Worm (Caenorhabditis elegans) whole organism, young adult: ENCODE measurements around the gene srh-172.
"Not testable (repeated sequence)": the region's sequence is repeated elsewhere in the genome, so short reads cannot be mapped to it uniquely, and the experiment has no call there.

ENCODE experiments used
- B0019.2 ChIP-seq: fragments of 200-800 bp; sonication (Bioruptor generic); conservative IDR thresholded peaks from 2 replicates; pipeline ENCODE4 v1.3.6; 2022; ENCODE audit warnings: missing genetic modification reagents, missing genetic modification characterization, missing compliant biosample characterization
- F23B12.7 ChIP-seq: sonication (generic microtip); optimal IDR thresholded peaks from 2 replicates; lab custom pipeline; 2017; ENCODE audit warnings: missing genetic modification characterization, mild to moderate bottlenecking, missing compliant biosample characterization, antibody characterized with exemption, moderate library complexity; ENCODE audit not compliant: insufficient read depth
- F57C9.4 ChIP-seq: sonication (generic microtip); optimal IDR thresholded peaks from 2 replicates; lab custom pipeline; 2017; ENCODE audit warnings: mild to moderate bottlenecking, missing genetic modification characterization, missing compliant biosample characterization
- K11D2.4 ChIP-seq: fragments of 200-800 bp; sonication (Bioruptor generic); IDR thresholded peaks from 2 replicates; pipeline ENCODE4 v1.3.6; 2022; ENCODE audit warnings: missing genetic modification reagents, missing genetic modification characterization, missing compliant biosample characterization
- K12H6.12 ChIP-seq: fragments of 200-800 bp; sonication (Bioruptor generic); optimal IDR thresholded peaks from 2 replicates; lab custom pipeline; 2018; ENCODE audit warnings: mild to moderate bottlenecking, missing genetic modification characterization, missing compliant biosample characterization
- Y79H2A.3 ChIP-seq: fragments of 200-800 bp; sonication (Bioruptor generic); conservative IDR thresholded peaks from 2 replicates; pipeline ENCODE4 v1.3.6; 2022; ENCODE audit warnings: missing genetic modification reagents, missing genetic modification characterization, missing compliant biosample characterization
- ccch-3 ChIP-seq: fragments of 200-800 bp; sonication (Bioruptor generic); optimal IDR thresholded peaks from 2 replicates; lab custom pipeline; 2018; ENCODE audit warnings: mild to moderate bottlenecking, missing genetic modification characterization, missing compliant biosample characterization
- cebp-1 ChIP-seq, 2 experiments: fragments of 200-800 bp in 1 of 2; sonication (Bioruptor generic) in 1 of 2; sonication (generic microtip) in 1 of 2; IDR thresholded peaks in 1 of 2; optimal IDR thresholded peaks in 1 of 2; 2 replicates each; pipeline versions ENCODE4 v1.3.6 to Lab custom; 2017 to 2022; ENCODE audit warnings: missing compliant biosample characterization in 2 of 2, missing genetic modification characterization in 2 of 2, mild to moderate bottlenecking in 1 of 2, missing genetic modification reagents in 1 of 2, moderate library complexity in 1 of 2
- cebp-2 ChIP-seq: fragments of 200-800 bp; sonication (Bioruptor generic); IDR thresholded peaks from 2 replicates; pipeline ENCODE4 v1.3.6; 2022; ENCODE audit warnings: missing genetic modification characterization, missing compliant biosample characterization
- ceh-58 ChIP-seq: fragments of 200-800 bp; sonication (Bioruptor generic); IDR thresholded peaks from 2 replicates; pipeline ENCODE4 v1.3.6; 2022; ENCODE audit warnings: missing genetic modification characterization, missing compliant biosample characterization
- ceh-79 ChIP-seq: sonication (generic microtip); optimal IDR thresholded peaks from 2 replicates; lab custom pipeline; 2017; ENCODE audit warnings: mild to moderate bottlenecking, missing genetic modification characterization, missing compliant biosample characterization
- die-1 ChIP-seq: sonication (generic microtip); optimal IDR thresholded peaks from 2 replicates; lab custom pipeline; 2016; ENCODE audit warnings: missing genotype, mild to moderate bottlenecking, missing genetic modification characterization, missing compliant biosample characterization
- dpff-1 ChIP-seq: sonication (generic microtip); optimal IDR thresholded peaks from 2 replicates; lab custom pipeline; 2017; ENCODE audit warnings: mild to moderate bottlenecking, missing genetic modification characterization, missing compliant biosample characterization
- egl-18 ChIP-seq: fragments of 200-800 bp; sonication (Bioruptor generic); IDR thresholded peaks from 2 replicates; pipeline ENCODE4 v1.3.6; 2022; ENCODE audit warnings: missing genetic modification reagents, missing genetic modification characterization, missing compliant biosample characterization
- egl-44 ChIP-seq: fragments of 200-800 bp; sonication (Bioruptor generic); IDR thresholded peaks from 2 replicates; pipeline ENCODE4 v1.3.6; 2022; ENCODE audit warnings: missing genetic modification reagents, missing genetic modification characterization, missing compliant biosample characterization
- egrh-3 ChIP-seq: fragments of 200-800 bp; sonication (Bioruptor generic); IDR thresholded peaks from 2 replicates; pipeline ENCODE4 v1.3.6; 2022; ENCODE audit warnings: missing genetic modification reagents, missing genetic modification characterization, missing compliant biosample characterization
- fkh-3 ChIP-seq: sonication (generic microtip); optimal IDR thresholded peaks from 2 replicates; lab custom pipeline; 2016; ENCODE audit warnings: mild to moderate bottlenecking, missing genetic modification characterization, missing compliant biosample characterization
- hmg-20 ChIP-seq: fragments of 200-800 bp; sonication (Bioruptor generic); IDR thresholded peaks from 2 replicates; pipeline ENCODE4 v1.3.6; 2022; ENCODE audit warnings: missing genetic modification reagents, missing genetic modification characterization, missing compliant biosample characterization
- hrde-1 ChIP-seq: sonication (generic microtip); optimal IDR thresholded peaks from 2 replicates; lab custom pipeline; 2016; ENCODE audit warnings: missing genetic modification characterization, mild to moderate bottlenecking, missing compliant biosample characterization, moderate library complexity, missing genotype, missing genetic modification reagents, borderline replicate concordance
- lag-1 ChIP-seq: fragments of 200-800 bp; sonication (Bioruptor generic); IDR thresholded peaks from 2 replicates; pipeline ENCODE4 v1.3.6; 2022; ENCODE audit warnings: missing genetic modification reagents, missing genetic modification characterization, missing compliant biosample characterization
- lsl-1 ChIP-seq: fragments of 200-800 bp; sonication (Bioruptor generic); optimal IDR thresholded peaks from 2 replicates; lab custom pipeline; 2018; ENCODE audit warnings: mild to moderate bottlenecking, missing genetic modification characterization, moderate library complexity, missing compliant biosample characterization
- madf-10 ChIP-seq: sonication (generic microtip); optimal IDR thresholded peaks from 2 replicates; lab custom pipeline; 2016; ENCODE audit warnings: mild to moderate bottlenecking, missing genetic modification characterization, missing compliant biosample characterization
- mes-4 ChIP-seq: sonication (generic microtip); optimal IDR thresholded peaks from 2 replicates; lab custom pipeline; 2016; ENCODE audit warnings: missing genotype, missing genetic modification characterization, missing compliant biosample characterization
- mxl-1 ChIP-seq: sonication (generic microtip); optimal IDR thresholded peaks from 2 replicates; lab custom pipeline; 2016; ENCODE audit warnings: missing genetic modification characterization, missing compliant biosample characterization
- nfya-1 ChIP-seq: sonication (generic microtip); optimal IDR thresholded peaks from 2 replicates; lab custom pipeline; 2017; ENCODE audit warnings: antibody characterized with exemption, missing compliant biosample characterization, missing genetic modification characterization, borderline replicate concordance; ENCODE audit not compliant: insufficient read depth
- nfyb-1 ChIP-seq: fragments of 200-800 bp; sonication (Bioruptor generic); IDR thresholded peaks from 2 replicates; pipeline ENCODE4 v1.3.6; 2022; ENCODE audit warnings: missing genetic modification reagents, missing genetic modification characterization, missing compliant biosample characterization
- nhr-120 ChIP-seq: fragments of 200-800 bp; sonication (Bioruptor generic); IDR thresholded peaks from 2 replicates; pipeline ENCODE4 v1.3.6; 2022; ENCODE audit warnings: missing genetic modification characterization, missing compliant biosample characterization
- nhr-90 ChIP-seq: sonication (generic microtip); optimal IDR thresholded peaks from 2 replicates; lab custom pipeline; 2016; ENCODE audit warnings: missing genotype, mild to moderate bottlenecking, missing genetic modification characterization, missing compliant biosample characterization
- rcor-1 ChIP-seq: fragments of 200-800 bp; sonication (Bioruptor generic); IDR thresholded peaks from 2 replicates; pipeline ENCODE4 v1.3.6; 2022; ENCODE audit warnings: missing genetic modification reagents, missing genetic modification characterization, missing compliant biosample characterization
- rpc-1 ChIP-seq, 2 experiments: fragments of 150-350 bp in 1 of 2; sonication (generic microtip) in 1 of 2; optimal IDR thresholded peaks; 2 replicates each; lab custom pipeline; 2014 to 2018; ENCODE audit warnings: missing biosample characterization in 1 of 2, missing genetic modification characterization in 1 of 2, missing genetic modification reagents in 1 of 2, missing genotype in 1 of 2
- sea-2 ChIP-seq: fragments of 200-800 bp; sonication (Bioruptor generic); IDR thresholded peaks from 2 replicates; pipeline ENCODE4 v1.3.6; 2022; ENCODE audit warnings: missing genetic modification characterization, missing compliant biosample characterization
- snpc-3.4 ChIP-seq: sonication (generic microtip); optimal IDR thresholded peaks from 2 replicates; lab custom pipeline; 2017; ENCODE audit warnings: missing genetic modification characterization, mild to moderate bottlenecking, missing compliant biosample characterization, antibody characterized with exemption, moderate library complexity, missing genotype, missing genetic modification reagents
- unc-62 ChIP-seq: fragments of 150-350 bp; optimal IDR thresholded peaks from 2 replicates; lab custom pipeline; 2014; ENCODE audit warnings: missing biosample characterization, missing genetic modification reagents, missing genetic modification characterization
- xnd-1 ChIP-seq: sonication (generic microtip); optimal IDR thresholded peaks from 2 replicates; lab custom pipeline; 2016; ENCODE audit warnings: missing genotype, missing genetic modification reagents, missing genetic modification characterization, missing compliant biosample characterization
- zim-3 ChIP-seq: sonication (generic microtip); optimal IDR thresholded peaks from 2 replicates; lab custom pipeline; 2017; ENCODE audit warnings: mild to moderate bottlenecking, missing genetic modification characterization, moderate library complexity, missing compliant biosample characterization
- ztf-26 ChIP-seq: sonication (generic microtip); optimal IDR thresholded peaks from 2 replicates; lab custom pipeline; 2017; ENCODE audit warnings: missing genetic modification characterization, missing compliant biosample characterization

srh-172 gene

ce11 chrV:19934223-19934622 lies 24.6 kb upstream of the srh-172 start, which contains the start of gene algn-7:
TSS of gene algn-7 (minus strand) at chrV:19934323.
- no peak for TF ChIP-seq nhr-120 (GFP tag; lab: Robert Waterston, UW)
- TF ChIP-seq mxl-1, result no peak
- no peak for TF ChIP-seq F23B12.7 (tag; lab: Kevin White, UChicago)
- no peak for TF ChIP-seq ccch-3
- TF ChIP-seq unc-62 (GFP tag; lab: Kevin White, UChicago), result no peak
- TF ChIP-seq egl-18, result no peak
- no peak for TF ChIP-seq hmg-20 (GFP tag; lab: Robert Waterston, UW)
- TF ChIP-seq K12H6.12 (tag; lab: Kevin White, UChicago), result no peak
- TF ChIP-seq lsl-1, result peak; percentile 8

ce11 chrV:19936945-19937344 lies 21.9 kb upstream of the srh-172 start:
- TF ChIP-seq ztf-26 (no peak), F57C9.4 (tag; lab: Kevin White, UChicago) (no peak), nfyb-1 (GFP tag; lab: Robert Waterston, UW) (no peak), snpc-3.4 (tag; lab: Kevin White, UChicago) (no peak), zim-3 (tag; lab: Kevin White, UChicago) (no peak), ceh-79 (tag; lab: Kevin White, UChicago) (no peak)

ce11 chrV:19946529-19946928 lies 12.3 kb upstream of the srh-172 start, which contains the start of gene dhs-24:
TSS of gene dhs-24 (minus strand) at chrV:19946629.
- no peak for TF ChIP-seq rpc-1 (optimal IDR thresholded peaks at IDR 0.05; lab: Kevin White, UChicago)
- TF ChIP-seq rpc-1 (tag; optimal IDR thresholded peaks at IDR 0.05; lab: Kevin White, UChicago), result no peak
- 0 out of 2 replicates have a peak, but pooled peaks have one; percentile 33 for TF ChIP-seq ceh-58
- no peak for TF ChIP-seq die-1 (tag; lab: Kevin White, UChicago)
- no peak for TF ChIP-seq fkh-3 (tag; lab: Kevin White, UChicago)
- TF ChIP-seq F57C9.4 (tag; lab: Kevin White, UChicago), result no peak

ce11 chrV:19948993-19949392 lies 9.9 kb upstream of the srh-172 start, which contains the start of gene tmed-4:
TSS of gene tmed-4 (minus strand) at chrV:19949093.
- not testable (repeated sequence) for TF ChIP-seq madf-10; cebp-1 (GFP tag; IDR thresholded peaks at IDR 0.05; lab: Robert Waterston, UW); cebp-1 (tag; optimal IDR thresholded peaks at IDR 0.05; lab: Kevin White, UChicago); cebp-2 (GFP tag; lab: Robert Waterston, UW)
- TF ChIP-seq, all 124 proteins: peak for 0; not testable (repeated sequence) for 124

ce11 chrV:19949721-19950120 lies 9.1 kb upstream of the srh-172 start, which contains the start of gene Y60A3A.8:
TSS of gene Y60A3A.8 (plus strand) at chrV:19949978.
- TF ChIP-seq cebp-1 (GFP tag; IDR thresholded peaks at IDR 0.05; lab: Robert Waterston, UW) (peak; percentile 77), cebp-1 (tag; optimal IDR thresholded peaks at IDR 0.05; lab: Kevin White, UChicago) (peak; percentile 81)

ce11 chrV:19954491-19954890 lies 4.4 kb upstream of the srh-172 start:
- TF ChIP-seq egrh-3 (GFP tag; lab: Robert Waterston, UW), result no peak
- TF ChIP-seq, all 124 proteins: peak for 0

- no peak for TF ChIP-seq hrde-1
- no peak for TF ChIP-seq ceh-79 (tag; lab: Kevin White, UChicago)
- TF ChIP-seq sea-2 (GFP tag; lab: Robert Waterston, UW), result no peak
- TF ChIP-seq lag-1, result no peak
- TF ChIP-seq K11D2.4 (GFP tag; lab: Robert Waterston, UW), result no peak
- TF ChIP-seq snpc-3.4 (tag; lab: Kevin White, UChicago), result no peak
- TF ChIP-seq unc-62 (GFP tag; lab: Kevin White, UChicago), result no peak
- TF ChIP-seq mes-4 (tag; lab: Kevin White, UChicago), result no peak
- no peak for TF ChIP-seq egl-44 (GFP tag; lab: Robert Waterston, UW)
- no peak for TF ChIP-seq ztf-26
- TF ChIP-seq rcor-1 (GFP tag; lab: Robert Waterston, UW), result no peak
- no peak for TF ChIP-seq dpff-1 (tag; lab: Kevin White, UChicago)
- TF ChIP-seq Y79H2A.3 (GFP tag; lab: Robert Waterston, UW), result no peak
- TF ChIP-seq nfya-1 (tag; lab: Kevin White, UChicago), result no peak
- TF ChIP-seq lsl-1, result no peak
- TF ChIP-seq xnd-1 (tag; lab: Kevin White, UChicago), result no peak
- TF ChIP-seq nhr-120 (GFP tag; lab: Robert Waterston, UW), result no peak
- TF ChIP-seq B0019.2 (GFP tag; lab: Robert Waterston, UW), result no peak
- no peak for TF ChIP-seq nhr-90 (tag; lab: Kevin White, UChicago)
- TF ChIP-seq, all 124 proteins: peak for 0
These were observed 3.7 kb upstream of the srh-172 start, which contains the start of gene abhd-3.1 for ce11 chrV:19955171-19955570. TSS of gene abhd-3.1 (plus strand) at chrV:19955488.
